Worm (Caenorhabditis elegans) whole organism, L3 larva: ENCODE data around the gene osm-5.

Experiments used
- R02D3.7 ChIP-seq: fragments of 150-350 bp; optimal IDR thresholded peaks from 2 replicates; lab custom pipeline; 2014; ENCODE audit warnings: missing biosample characterization, missing genetic modification characterization
- ZK546.5 ChIP-seq: sonication (generic microtip); optimal IDR thresholded peaks from 2 replicates; lab custom pipeline; 2017; ENCODE audit warnings: missing biosample characterization, missing genetic modification characterization
- aly-2 ChIP-seq: fragments of 150-350 bp; optimal IDR thresholded peaks from 2 replicates; lab custom pipeline; 2014; ENCODE audit warnings: missing biosample characterization, missing genetic modification characterization
- ceh-16 ChIP-seq: sonication (generic microtip); optimal IDR thresholded peaks from 2 replicates; lab custom pipeline; 2017; ENCODE audit warnings: missing biosample characterization, missing genetic modification characterization
- ceh-28 ChIP-seq: fragments of 150-350 bp; optimal IDR thresholded peaks from 2 replicates; lab custom pipeline; 2014; ENCODE audit warnings: missing biosample characterization, missing genetic modification reagents, missing genetic modification characterization
- ceh-82 ChIP-seq: fragments of 150-350 bp; optimal IDR thresholded peaks from 2 replicates; lab custom pipeline; 2014; ENCODE audit warnings: missing biosample characterization, missing genetic modification characterization
- ceh-9 ChIP-seq: sonication (generic microtip); optimal IDR thresholded peaks from 2 replicates; lab custom pipeline; 2018; ENCODE audit warnings: missing biosample characterization, missing genetic modification characterization
- daf-12 ChIP-seq: fragments of 150-350 bp; optimal IDR thresholded peaks from 2 replicates; lab custom pipeline; 2014; ENCODE audit warnings: missing biosample characterization, missing genetic modification reagents, missing genetic modification characterization
- egl-27 ChIP-seq: sonication (generic microtip); optimal IDR thresholded peaks from 4 replicates; lab custom pipeline; 2017; ENCODE audit warnings: missing biosample characterization, missing genetic modification reagents, missing genetic modification characterization
- egl-5 ChIP-seq: fragments of 150-350 bp; optimal IDR thresholded peaks from 2 replicates; lab custom pipeline; 2017; ENCODE audit warnings: missing biosample characterization, missing genetic modification reagents, missing genetic modification characterization, inconsistent platforms
- elt-1 ChIP-seq: fragments of 150-350 bp; optimal IDR thresholded peaks from 2 replicates; lab custom pipeline; 2014; ENCODE audit warnings: missing biosample characterization, missing genetic modification characterization
- elt-2 ChIP-seq: sonication (generic microtip); optimal IDR thresholded peaks from 2 replicates; lab custom pipeline; 2016; ENCODE audit warnings: missing genetic modification reagents, mild to moderate bottlenecking, missing genetic modification characterization, missing compliant biosample characterization
- elt-3 ChIP-seq, 3 experiments: fragments of 150-350 bp in 1 of 3; sonication (generic microtip) in 2 of 3; optimal IDR thresholded peaks; 2 replicates in 2 of 3; 4 replicates in 1 of 3; lab custom pipeline; 2014 to 2017; ENCODE audit warnings: missing biosample characterization in 3 of 3, missing genetic modification characterization in 3 of 3
- eor-1 ChIP-seq, 2 experiments: fragments of 150-350 bp; optimal IDR thresholded peaks; 2 replicates each; lab custom pipeline; 2014 to 2018; ENCODE audit warnings: missing biosample characterization in 2 of 2, missing genetic modification characterization in 2 of 2
- fkh-2 ChIP-seq: fragments of 150-350 bp; optimal IDR thresholded peaks from 2 replicates; lab custom pipeline; 2014; ENCODE audit warnings: missing biosample characterization, missing genetic modification reagents, missing genetic modification characterization
- hmg-11 ChIP-seq: sonication (generic microtip); optimal IDR thresholded peaks from 2 replicates; lab custom pipeline; 2016; ENCODE audit warnings: missing genetic modification characterization, missing compliant biosample characterization
- jun-1 ChIP-seq: fragments of 150-350 bp; optimal IDR thresholded peaks from 2 replicates; lab custom pipeline; 2014; ENCODE audit warnings: missing biosample characterization, missing genetic modification reagents, missing genetic modification characterization
- lin-15B ChIP-seq: fragments of 150-350 bp; optimal IDR thresholded peaks from 2 replicates; lab custom pipeline; 2014; ENCODE audit warnings: missing biosample characterization, missing genetic modification characterization
- lin-39 ChIP-seq: fragments of 150-350 bp; optimal IDR thresholded peaks from 2 replicates; lab custom pipeline; 2018; ENCODE audit warnings: missing biosample characterization, missing genetic modification reagents, missing genetic modification characterization
- lsy-12 ChIP-seq: sonication (generic microtip); optimal IDR thresholded peaks from 2 replicates; lab custom pipeline; 2016; ENCODE audit warnings: mild to moderate bottlenecking, missing genetic modification characterization, missing compliant biosample characterization
- mdl-1 ChIP-seq: fragments of 150-350 bp; optimal IDR thresholded peaks from 2 replicates; lab custom pipeline; 2014; ENCODE audit warnings: missing biosample characterization, missing genetic modification characterization
- mml-1 ChIP-seq: fragments of 150-350 bp; sonication (generic microtip); optimal IDR thresholded peaks from 3 replicates; lab custom pipeline; 2014; ENCODE audit warnings: missing biosample characterization, missing genetic modification characterization
- nfya-1 ChIP-seq: sonication (generic microtip); optimal IDR thresholded peaks from 2 replicates; lab custom pipeline; 2017; ENCODE audit warnings: missing genetic modification characterization, mild to moderate bottlenecking, missing compliant biosample characterization, antibody characterized with exemption, moderate library complexity; ENCODE audit not compliant: insufficient read depth
- nhr-11 ChIP-seq: fragments of 150-350 bp; optimal IDR thresholded peaks from 2 replicates; lab custom pipeline; 2014; ENCODE audit warnings: missing biosample characterization, missing genetic modification characterization
- nhr-12 ChIP-seq: fragments of 150-350 bp; optimal IDR thresholded peaks from 2 replicates; lab custom pipeline; 2014; ENCODE audit warnings: missing biosample characterization, missing genetic modification characterization
- nhr-23 ChIP-seq: fragments of 150-350 bp; optimal IDR thresholded peaks from 2 replicates; lab custom pipeline; 2014; ENCODE audit warnings: missing biosample characterization, missing genetic modification reagents, missing genetic modification characterization
- nhr-237 ChIP-seq: fragments of 150-350 bp; optimal IDR thresholded peaks from 2 replicates; lab custom pipeline; 2014; ENCODE audit warnings: missing biosample characterization, missing genetic modification characterization
- nhr-25 ChIP-seq: sonication (generic microtip); optimal IDR thresholded peaks from 2 replicates; lab custom pipeline; 2017; ENCODE audit warnings: missing biosample characterization, missing genetic modification characterization
- nhr-28 ChIP-seq: fragments of 150-350 bp; optimal IDR thresholded peaks from 2 replicates; lab custom pipeline; 2014; ENCODE audit warnings: missing biosample characterization, missing genetic modification characterization
- nhr-43 ChIP-seq: sonication (generic microtip); optimal IDR thresholded peaks from 2 replicates; lab custom pipeline; 2016; ENCODE audit warnings: mild to moderate bottlenecking, missing genetic modification characterization, missing compliant biosample characterization; ENCODE audit not compliant: poor library complexity, severe bottlenecking
- nhr-67 ChIP-seq: fragments of 150-350 bp; optimal IDR thresholded peaks from 2 replicates; lab custom pipeline; 2014; ENCODE audit warnings: missing biosample characterization, missing genetic modification characterization
- nhr-76 ChIP-seq: fragments of 150-350 bp; sonication (generic microtip); optimal IDR thresholded peaks from 5 replicates; lab custom pipeline; 2014; ENCODE audit warnings: missing biosample characterization, missing genetic modification characterization
- nhr-77 ChIP-seq: fragments of 150-350 bp; optimal IDR thresholded peaks from 2 replicates; lab custom pipeline; 2014; ENCODE audit warnings: missing biosample characterization, missing genetic modification characterization
- pha-4 ChIP-seq: fragments of 150-350 bp; optimal IDR thresholded peaks from 2 replicates; lab custom pipeline; 2014; ENCODE audit warnings: missing biosample characterization, missing genetic modification reagents, missing genetic modification characterization
- pqm-1 ChIP-seq: fragments of 150-350 bp; optimal IDR thresholded peaks from 2 replicates; lab custom pipeline; 2017; ENCODE audit warnings: missing biosample characterization, missing genetic modification characterization, inconsistent platforms
- sea-2 ChIP-seq: fragments of 150-350 bp; sonication (generic microtip); optimal IDR thresholded peaks from 4 replicates; lab custom pipeline; 2014; ENCODE audit warnings: missing biosample characterization, missing genetic modification reagents, missing genetic modification characterization
- skn-1 ChIP-seq: fragments of 150-350 bp; optimal IDR thresholded peaks from 2 replicates; lab custom pipeline; 2014; ENCODE audit warnings: missing biosample characterization, missing genetic modification characterization
- snpc-4 ChIP-seq: fragments of 150-350 bp; optimal IDR thresholded peaks from 2 replicates; lab custom pipeline; 2014; ENCODE audit warnings: missing biosample characterization, missing genetic modification characterization
- tbx-2 ChIP-seq: sonication (generic microtip); optimal IDR thresholded peaks from 2 replicates; lab custom pipeline; 2016; ENCODE audit warnings: mild to moderate bottlenecking, missing genetic modification characterization, missing compliant biosample characterization
- unc-62 ChIP-seq: fragments of 150-350 bp; sonication (generic microtip); optimal IDR thresholded peaks from 4 replicates; lab custom pipeline; 2014; ENCODE audit warnings: missing biosample characterization, missing genetic modification reagents, missing genetic modification characterization
- zag-1 ChIP-seq: fragments of 150-350 bp; optimal IDR thresholded peaks from 2 replicates; lab custom pipeline; 2014; ENCODE audit warnings: missing biosample characterization, missing genetic modification characterization
- ztf-11 ChIP-seq: fragments of 150-350 bp; optimal IDR thresholded peaks from 2 replicates; lab custom pipeline; 2014; ENCODE audit warnings: missing biosample characterization, missing genetic modification characterization

The osm-5 gene

ce11 chrX:3031484-3031883 is 47.4 kb downstream of the osm-5 start, which contains the start of gene clec-265 (continued):
- no peak for TF ChIP-seq snpc-4
- no peak for TF ChIP-seq lsy-12 (tag; lab: Kevin White, UChicago)
- no peak for TF ChIP-seq ztf-11 (tag; lab: Kevin White, UChicago)
- TF ChIP-seq ceh-16 (tag; lab: Kevin White, UChicago): no peak
- TF ChIP-seq nfya-1 (tag; lab: Kevin White, UChicago): no peak
- TF ChIP-seq nhr-67 (tag; lab: Kevin White, UChicago): no peak

ce11 chrX:3033492-3033891 is 49.4 kb downstream of the osm-5 start:
- TF ChIP-seq hmg-11 (tag; lab: Kevin White, UChicago) (no peak), ceh-28 (no peak), elt-3 (tag; optimal IDR thresholded peaks at IDR 0.05; lab: Kevin White, UChicago) (no peak), R02D3.7 (no peak), sea-2 (GFP tag; lab: Kevin White, UChicago) (no peak), fkh-2 (tag; lab: Kevin White, UChicago) (no peak), nhr-25 (tag; lab: Kevin White, UChicago) (no peak), lin-39 (tag; lab: Kevin White, UChicago) (no peak), mdl-1 (tag; lab: Kevin White, UChicago) (no peak), nhr-23 (tag; lab: Kevin White, UChicago) (no peak), tbx-2 (tag; lab: Kevin White, UChicago) (no peak), elt-1 (tag; lab: Kevin White, UChicago) (no peak), nhr-237 (no peak), mml-1 (tag; lab: Kevin White, UChicago) (no peak), ceh-9 (tag; lab: Kevin White, UChicago) (no peak), elt-2 (tag; lab: Kevin White, UChicago) (no peak), nhr-28 (tag; lab: Kevin White, UChicago) (no peak), nhr-76 (tag; lab: Kevin White, UChicago) (no peak), snpc-4 (no peak)

ce11 chrX:3034203-3034602 is 50.1 kb downstream of the osm-5 start, which contains the start of gene M02F4.2:
TSS of gene M02F4.2 (minus strand) at chrX:3034303.
- no peak for TF ChIP-seq unc-62 (GFP tag; lab: Kevin White, UChicago)
- TF ChIP-seq ZK546.5 (tag; lab: Kevin White, UChicago): no peak
- no peak for TF ChIP-seq nhr-11 (tag; lab: Kevin White, UChicago)
- no peak for TF ChIP-seq nfya-1 (tag; lab: Kevin White, UChicago)
- no peak for TF ChIP-seq ztf-11 (tag; lab: Kevin White, UChicago)
- TF ChIP-seq hmg-11 (tag; lab: Kevin White, UChicago): no peak
- no peak for TF ChIP-seq ceh-28
- no peak for TF ChIP-seq elt-2 (tag; lab: Kevin White, UChicago)
- TF ChIP-seq zag-1 (tag; lab: Kevin White, UChicago): no peak
- TF ChIP-seq ceh-9 (tag; lab: Kevin White, UChicago): no peak
- TF ChIP-seq skn-1 (tag; lab: Kevin White, UChicago): no peak
- no peak for TF ChIP-seq jun-1 (tag; lab: Kevin White, UChicago)
- TF ChIP-seq, all 47 proteins: peak for 0

- TF ChIP-seq egl-27: peak; percentile 67
- TF ChIP-seq lin-39 (tag; lab: Kevin White, UChicago): peak; percentile 88
- no peak for TF ChIP-seq daf-12 (tag; lab: Kevin White, UChicago)
- no peak for TF ChIP-seq fkh-2 (tag; lab: Kevin White, UChicago)
- peak; percentile 49 for TF ChIP-seq nhr-25 (tag; lab: Kevin White, UChicago)
- TF ChIP-seq nhr-43 (tag; lab: Kevin White, UChicago): peak; percentile 96
- peak; percentile 92 for TF ChIP-seq lsy-12 (tag; lab: Kevin White, UChicago)
- TF ChIP-seq zag-1 (tag; lab: Kevin White, UChicago): no peak
- no peak for TF ChIP-seq nhr-12 (tag; lab: Kevin White, UChicago)
- TF ChIP-seq lin-15B (tag; lab: Kevin White, UChicago): peak; percentile 35
- TF ChIP-seq mml-1 (tag; lab: Kevin White, UChicago): peak; percentile 60
- TF ChIP-seq ceh-28: peak; percentile 75
- peak; percentile 68 for TF ChIP-seq ceh-9 (tag; lab: Kevin White, UChicago)
- TF ChIP-seq hmg-11 (tag; lab: Kevin White, UChicago): peak; percentile 99
- TF ChIP-seq nhr-76 (tag; lab: Kevin White, UChicago): peak; percentile 75
- no peak for TF ChIP-seq nhr-237
- no peak for TF ChIP-seq elt-1 (tag; lab: Kevin White, UChicago)
- peak; percentile 74 for TF ChIP-seq nhr-11 (tag; lab: Kevin White, UChicago)
- peak; percentile 89 for TF ChIP-seq sea-2 (GFP tag; lab: Kevin White, UChicago)
- peak; percentile 20 for TF ChIP-seq nhr-67 (tag; lab: Kevin White, UChicago)
- TF ChIP-seq nhr-77 (tag; lab: Kevin White, UChicago): peak; percentile 89
- TF ChIP-seq skn-1 (tag; lab: Kevin White, UChicago): peak; percentile 93
- TF ChIP-seq eor-1 (tag; optimal IDR thresholded peaks at IDR 0.05; lab: Kevin White, UChicago): no peak
- TF ChIP-seq mdl-1 (tag; lab: Kevin White, UChicago): peak; percentile 33
- TF ChIP-seq jun-1 (tag; lab: Kevin White, UChicago): peak; percentile 83
- TF ChIP-seq unc-62 (GFP tag; lab: Kevin White, UChicago): peak; percentile 49
- TF ChIP-seq nhr-23 (tag; lab: Kevin White, UChicago): peak; percentile 44
- TF ChIP-seq nhr-28 (tag; lab: Kevin White, UChicago): peak; percentile 69
- peak; percentile 80 for TF ChIP-seq pqm-1 (tag; lab: Kevin White, UChicago)
- peak; percentile 58 for TF ChIP-seq aly-2
- peak; percentile 80 for TF ChIP-seq pha-4 (tag; lab: Kevin White, UChicago)
- TF ChIP-seq ceh-16 (tag; lab: Kevin White, UChicago): peak; percentile 29
- TF ChIP-seq egl-5 (tag; lab: Kevin White, UChicago): peak; percentile 93
- peak; percentile 91 for TF ChIP-seq ceh-82 (tag; lab: Kevin White, UChicago)
- TF ChIP-seq R02D3.7: peak; percentile 60
- peak; percentile 51 for TF ChIP-seq snpc-4
Measured at ce11 chrX:3035972-3036379, 51.9 kb downstream of the osm-5 start.
